Fruit fly (Drosophila melanogaster) whole organism, embryonic: ENCODE results near the gene Grik.

Experiments
- Adf1 ChIP-seq: fragments of 200-800 bp; sonication (Bioruptor generic); IDR thresholded peaks from 2 replicates; pipeline ENCODE4 v1.3.6; 2022; ENCODE audit warnings: missing biosample characterization, missing genetic modification characterization
- CG11695 ChIP-seq: fragments of 200-800 bp; sonication (Bioruptor generic); IDR thresholded peaks from 3 replicates; pipeline ENCODE4 v1.3.6; 2022; ENCODE audit warnings: missing biosample characterization, missing genetic modification characterization
- CG12219 ChIP-seq: fragments of 200-800 bp; sonication (Bioruptor generic); optimal IDR thresholded peaks from 3 replicates; lab custom pipeline; 2018; ENCODE audit warnings: missing biosample characterization, mild to moderate bottlenecking, missing genetic modification characterization
- CG12659 ChIP-seq: fragments of 200-800 bp; sonication (Bioruptor generic); optimal IDR thresholded peaks from 3 replicates; lab custom pipeline; 2017; ENCODE audit warnings: mild to moderate bottlenecking, missing biosample characterization, missing genetic modification reagents, missing genetic modification characterization
- CG13287 ChIP-seq: fragments of 200-800 bp; sonication (Bioruptor generic); IDR thresholded peaks from 2 replicates; pipeline ENCODE4 v1.3.6; 2022; ENCODE audit warnings: missing biosample characterization, missing genetic modification characterization; ENCODE audit not compliant: partially characterized antibody
- CG13775 ChIP-seq: fragments of 200-800 bp; sonication (Bioruptor generic); optimal IDR thresholded peaks from 3 replicates; lab custom pipeline; 2017; ENCODE audit warnings: missing biosample characterization, mild to moderate bottlenecking, missing genetic modification characterization
- CG14965 ChIP-seq: fragments of 200-800 bp; sonication (Bioruptor generic); optimal IDR thresholded peaks from 2 replicates; lab custom pipeline; 2016; ENCODE audit warnings: missing biosample characterization, missing genetic modification characterization, borderline replicate concordance
- CG16779 ChIP-seq: fragments of 200-800 bp; sonication (Bioruptor generic); IDR thresholded peaks from 2 replicates; pipeline ENCODE4 v1.3.6; 2022; ENCODE audit warnings: missing biosample characterization, missing genetic modification characterization
- CG2129 ChIP-seq: fragments of 200-800 bp; sonication (Bioruptor generic); IDR thresholded peaks from 2 replicates; pipeline ENCODE4 v1.3.6; 2022; ENCODE audit warnings: missing biosample characterization, missing genetic modification characterization; ENCODE audit not compliant: partially characterized antibody
- CG30431 ChIP-seq: fragments of 200-800 bp; sonication (Bioruptor generic); optimal IDR thresholded peaks from 2 replicates; lab custom pipeline; 2017; ENCODE audit warnings: missing biosample characterization, missing genetic modification characterization
- CG3065 ChIP-seq: fragments of 200-800 bp; sonication (Bioruptor generic); optimal IDR thresholded peaks from 2 replicates; lab custom pipeline; 2016; ENCODE audit warnings: missing biosample characterization, missing genetic modification characterization
- CG3163 ChIP-seq: fragments of 200-800 bp; sonication (Bioruptor generic); optimal IDR thresholded peaks from 3 replicates; lab custom pipeline; 2016; ENCODE audit warnings: missing biosample characterization, missing genetic modification characterization
- CG34224 ChIP-seq: fragments of 200-800 bp; sonication (Bioruptor generic); IDR thresholded peaks from 3 replicates; pipeline ENCODE4 v1.3.6; 2022; ENCODE audit warnings: missing biosample characterization, missing genetic modification characterization; ENCODE audit not compliant: partially characterized antibody
- CG3847 ChIP-seq: fragments of 200-800 bp; sonication (Bioruptor generic); IDR thresholded peaks from 2 replicates; pipeline ENCODE4 v1.3.6; 2022; ENCODE audit warnings: missing biosample characterization, missing genetic modification characterization
- CG42726 ChIP-seq: fragments of 200-800 bp; sonication (Bioruptor generic); IDR thresholded peaks from 2 replicates; pipeline ENCODE4 v1.3.6; 2022; ENCODE audit warnings: missing biosample characterization, missing genetic modification characterization; ENCODE audit not compliant: partially characterized antibody
- CG5953 ChIP-seq: fragments of 200-800 bp; sonication (Bioruptor generic); IDR thresholded peaks from 2 replicates; pipeline ENCODE4 v1.3.6; 2022; ENCODE audit warnings: missing biosample characterization, missing genetic modification characterization
- CG6791 ChIP-seq: fragments of 200-800 bp; sonication (Bioruptor generic); IDR thresholded peaks from 3 replicates; pipeline ENCODE4 v1.3.6; 2022; ENCODE audit warnings: missing biosample characterization, missing genetic modification characterization; ENCODE audit not compliant: partially characterized antibody
- CG7928 ChIP-seq: fragments of 200-800 bp; sonication (Bioruptor generic); optimal IDR thresholded peaks from 2 replicates; lab custom pipeline; 2017; ENCODE audit warnings: missing biosample characterization, mild to moderate bottlenecking, missing genetic modification characterization
- CTCF ChIP-seq: fragments of 200-800 bp; sonication (Bioruptor generic); optimal IDR thresholded peaks from 2 replicates; lab custom pipeline; 2017; ENCODE audit warnings: missing biosample characterization, mild to moderate bottlenecking, missing genetic modification characterization, moderate library complexity
- D ChIP-seq, 2 experiments: fragments of 200-800 bp in 1 of 2; fragments of >200 bp in 1 of 2; sonication (Bioruptor generic) in 1 of 2; optimal IDR thresholded peaks; 2 replicates in 1 of 2; 3 replicates in 1 of 2; lab custom pipeline; 2017; ENCODE audit warnings: mild to moderate bottlenecking in 1 of 2, missing biosample characterization in 1 of 2, missing genetic modification characterization in 1 of 2, missing genetic modification reagents in 1 of 2
- Deaf1 ChIP-seq: fragments of 200-800 bp; optimal IDR thresholded peaks from 3 replicates; lab custom pipeline; 2019; ENCODE audit warnings: missing biosample characterization, mild to moderate bottlenecking, missing genetic modification characterization, moderate library complexity
- Doc2 ChIP-seq: fragments of 200-800 bp; sonication (Bioruptor generic); IDR thresholded peaks from 2 replicates; pipeline ENCODE4 v1.3.6; 2022; ENCODE audit warnings: missing biosample characterization, missing genetic modification characterization
- E2f2 ChIP-seq: fragments of 200-800 bp; sonication (Bioruptor generic); IDR thresholded peaks from 2 replicates; pipeline ENCODE4 v1.3.6; 2022; ENCODE audit warnings: missing biosample characterization, missing genetic modification characterization
- Gug ChIP-seq: fragments of 200-800 bp; sonication (Bioruptor generic); IDR thresholded peaks from 4 replicates; pipeline ENCODE4 v1.3.6; 2022; ENCODE audit warnings: missing biosample characterization, missing genetic modification characterization
- Hey ChIP-seq: fragments of 200-800 bp; sonication (Bioruptor generic); optimal IDR thresholded peaks from 3 replicates; lab custom pipeline; 2018; ENCODE audit warnings: missing biosample characterization, mild to moderate bottlenecking, missing genetic modification characterization
- Hr51 ChIP-seq, 2 experiments: fragments of 200-800 bp; sonication (Bioruptor generic); optimal IDR thresholded peaks; 2 replicates in 1 of 2; 3 replicates in 1 of 2; lab custom pipeline; 2016 to 2018; ENCODE audit warnings: missing biosample characterization in 2 of 2, missing genetic modification characterization in 2 of 2, mild to moderate bottlenecking in 1 of 2, moderate library complexity in 1 of 2
- NFAT ChIP-seq: fragments of 200-800 bp; sonication (Bioruptor generic); IDR thresholded peaks from 2 replicates; pipeline ENCODE4 v1.3.6; 2022; ENCODE audit warnings: missing biosample characterization, missing genetic modification characterization
- NK7.1 ChIP-seq: fragments of 200-800 bp; sonication (Bioruptor generic); optimal IDR thresholded peaks from 3 replicates; lab custom pipeline; 2016; ENCODE audit warnings: missing biosample characterization, missing genetic modification characterization
- Pdp1 ChIP-seq, 2 experiments: fragments of 200-800 bp; sonication (Bioruptor generic); optimal IDR thresholded peaks; 3 replicates each; lab custom pipeline; 2016; ENCODE audit warnings: missing biosample characterization in 2 of 2, missing genetic modification characterization in 2 of 2, mild to moderate bottlenecking in 1 of 2, moderate library complexity in 1 of 2
- Six4 ChIP-seq: fragments of 200-800 bp; sonication (Bioruptor generic); optimal IDR thresholded peaks from 2 replicates; lab custom pipeline; 2016; ENCODE audit warnings: missing biosample characterization, missing genetic modification characterization
- Sox102F ChIP-seq: fragments of 200-800 bp; sonication (Bioruptor generic); optimal IDR thresholded peaks from 2 replicates; lab custom pipeline; 2018; ENCODE audit warnings: missing biosample characterization, mild to moderate bottlenecking, missing genetic modification characterization, moderate library complexity
- Usf ChIP-seq: fragments of 200-800 bp; sonication (Bioruptor generic); optimal IDR thresholded peaks from 2 replicates; lab custom pipeline; 2017; ENCODE audit warnings: missing genotype, missing biosample characterization, missing genetic modification characterization
- amos ChIP-seq: fragments of 200-800 bp; sonication (Bioruptor generic); IDR thresholded peaks from 2 replicates; pipeline ENCODE4 v1.3.6; 2022; ENCODE audit warnings: missing biosample characterization, missing genetic modification characterization; ENCODE audit not compliant: partially characterized antibody
- da ChIP-seq: fragments of 200-800 bp; sonication (Bioruptor generic); optimal IDR thresholded peaks from 2 replicates; lab custom pipeline; 2016; ENCODE audit warnings: missing biosample characterization, missing genetic modification characterization
- dati ChIP-seq: fragments of 200-800 bp; sonication (Bioruptor generic); IDR thresholded peaks from 2 replicates; pipeline ENCODE4 v1.3.6; 2022; ENCODE audit warnings: missing biosample characterization, missing genetic modification characterization
- dimm ChIP-seq: fragments of 200-800 bp; sonication (Bioruptor generic); IDR thresholded peaks from 2 replicates; pipeline ENCODE4 v1.3.6; 2022; ENCODE audit warnings: missing biosample characterization, missing genetic modification characterization
- dmrt11E ChIP-seq: fragments of 200-800 bp; sonication (Bioruptor generic); optimal IDR thresholded peaks from 3 replicates; lab custom pipeline; 2018; ENCODE audit warnings: missing biosample characterization, mild to moderate bottlenecking, missing genetic modification characterization, moderate library complexity
- fru ChIP-seq: fragments of >200 bp; optimal IDR thresholded peaks from 2 replicates; lab custom pipeline; 2017
- ftz-f1 ChIP-seq: fragments of 200-800 bp; sonication (Bioruptor generic); optimal IDR thresholded peaks from 2 replicates; lab custom pipeline; 2016; ENCODE audit warnings: missing biosample characterization, missing genetic modification characterization
- her ChIP-seq: fragments of 200-800 bp; sonication (Bioruptor generic); optimal IDR thresholded peaks from 2 replicates; lab custom pipeline; 2016; ENCODE audit warnings: missing biosample characterization, missing genetic modification characterization
- org-1 ChIP-seq: fragments of 200-800 bp; sonication (Bioruptor generic); optimal IDR thresholded peaks from 2 replicates; lab custom pipeline; 2017; ENCODE audit warnings: missing biosample characterization, missing genetic modification characterization
- phol ChIP-seq: fragments of 200-800 bp; sonication (Bioruptor generic); optimal IDR thresholded peaks from 3 replicates; lab custom pipeline; 2018; ENCODE audit warnings: missing biosample characterization, mild to moderate bottlenecking, missing genetic modification characterization, moderate library complexity
- salm ChIP-seq: fragments of 200-800 bp; sonication (Bioruptor generic); optimal IDR thresholded peaks from 2 replicates; lab custom pipeline; 2018; ENCODE audit warnings: missing biosample characterization, mild to moderate bottlenecking, missing genetic modification characterization
- sens-2 ChIP-seq: fragments of 200-800 bp; sonication (Bioruptor generic); IDR thresholded peaks from 2 replicates; pipeline ENCODE4 v1.3.6; 2022; ENCODE audit warnings: missing biosample characterization, missing genetic modification characterization
- tup ChIP-seq: fragments of 200-800 bp; sonication (Bioruptor generic); optimal IDR thresholded peaks from 2 replicates; lab custom pipeline; 2016; ENCODE audit warnings: missing biosample characterization, mild to moderate bottlenecking, missing genetic modification characterization, moderate library complexity
- unc-4 ChIP-seq: fragments of 200-800 bp; sonication (Bioruptor generic); IDR thresholded peaks from 2 replicates; pipeline ENCODE4 v1.3.6; 2022; ENCODE audit warnings: missing biosample characterization, missing genetic modification characterization; ENCODE audit not compliant: partially characterized antibody
- unpg ChIP-seq: fragments of 200-800 bp; sonication (Bioruptor generic); optimal IDR thresholded peaks from 3 replicates; lab custom pipeline; 2018; ENCODE audit warnings: missing biosample characterization, mild to moderate bottlenecking, missing genetic modification characterization, moderate library complexity
- usp ChIP-seq: fragments of >200 bp; optimal IDR thresholded peaks from 2 replicates; lab custom pipeline; 2017; ENCODE audit warnings: missing biosample characterization, missing genetic modification characterization
- z ChIP-seq: fragments of 200-800 bp; sonication (Bioruptor generic); IDR thresholded peaks from 3 replicates; pipeline ENCODE4 v1.3.6; 2022; ENCODE audit warnings: missing biosample characterization, missing genetic modification characterization

Grik gene

DNA sequence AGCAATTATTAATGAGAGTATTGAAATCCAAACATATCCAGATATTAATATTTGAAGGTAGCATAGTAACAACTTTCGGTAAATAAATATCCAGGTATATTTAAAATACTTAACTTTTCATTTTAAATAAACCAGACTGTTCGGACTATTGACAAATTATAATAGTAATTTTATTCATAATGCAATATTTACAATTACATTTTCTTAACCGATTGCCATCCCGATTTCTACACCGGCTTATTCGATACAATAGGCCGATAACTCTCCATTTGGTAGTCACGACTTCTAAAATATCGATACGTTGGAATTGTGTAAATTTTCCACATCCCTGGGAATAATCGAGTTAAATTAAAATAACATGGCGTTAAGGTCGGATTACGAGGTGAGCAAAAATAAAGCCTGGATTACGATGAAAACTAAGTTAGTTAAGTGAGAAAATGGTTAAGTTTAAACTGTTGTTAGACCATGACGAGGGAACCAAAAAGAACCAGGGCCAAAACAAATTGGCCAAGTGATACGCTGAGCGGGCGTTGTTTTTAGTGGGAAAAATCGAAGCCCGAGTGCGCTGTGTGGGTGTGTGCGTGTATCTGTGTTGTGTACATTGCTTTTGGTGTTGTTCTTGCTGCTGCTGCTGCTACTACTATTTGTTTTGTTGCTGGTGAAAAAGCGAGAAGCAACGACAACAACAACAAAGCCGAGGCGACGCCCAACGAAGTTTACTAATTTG is 46.9 kb downstream of the Grik start, which contains the start of gene Atpalpha (continued):
- TF ChIP-seq D (optimal IDR thresholded peaks at IDR 0.05; lab: Kevin White, UChicago) (no peak), D (GFP tag; optimal IDR thresholded peaks at IDR 0.05; lab: Kevin White, UChicago) (no peak), CG3065 (GFP tag; lab: Kevin White, UChicago) (no peak), tup (GFP tag; lab: Kevin White, UChicago) (no peak), NFAT (GFP tag; lab: Robert Waterston, UW) (peak; percentile 40; the same call in 1 of the 2 replicates), CG30431 (GFP tag; lab: Kevin White, UChicago) (no peak), Hey (tag; lab: Kevin White, UChicago) (no peak), salm (tag; lab: Kevin White, UChicago) (peak; percentile 36), CG16779 (no peak), CG14965 (no peak), dmrt11E (no peak), E2f2 (GFP tag; lab: Robert Waterston, UW) (no peak), phol (peak; percentile 94), CG5953 (GFP tag; lab: Robert Waterston, UW) (no peak), amos (GFP tag; lab: Robert Waterston, UW) (peak; percentile 96), z (GFP tag; lab: Robert Waterston, UW) (0 out of 3 replicates have a peak, but pooled peaks have one; percentile 52), CG7928 (GFP tag; lab: Kevin White, UChicago) (peak; percentile 84), CG13775 (GFP tag; lab: Kevin White, UChicago) (peak; percentile 18), CG42726 (GFP tag; lab: Robert Waterston, UW) (peak; percentile 87; the same call in 1 of the 2 replicates), ftz-f1 (peak; percentile 6), sens-2 (no peak), Doc2 (GFP tag; lab: Robert Waterston, UW) (no peak), usp (GFP tag; lab: Kevin White, UChicago) (no peak), unpg (peak; percentile 12), CG2129 (peak; percentile 87), CG6791 (peak; percentile 98), org-1 (GFP tag; lab: Kevin White, UChicago) (no peak), CG12659 (GFP tag; lab: Kevin White, UChicago) (peak; percentile 74), Usf (GFP tag; lab: Kevin White, UChicago) (no peak), CG34224 (GFP tag; lab: Robert Waterston, UW) (peak; percentile 95), dimm (no peak), CG11695 (0 out of 3 replicates have a peak, but pooled peaks have one; percentile 31), CTCF (no peak), NK7.1 (GFP tag; lab: Kevin White, UChicago) (no peak), da (no peak), Adf1 (GFP tag; lab: Robert Waterston, UW) (peak; percentile 26; the same call in 1 of the 2 replicates), Gug (peak; percentile 1; the same call in 1 of the 4 replicates), Deaf1 (tag; lab: Kevin White, UChicago) (peak; percentile 23), unc-4 (peak; percentile 93), her (GFP tag; lab: Kevin White, UChicago) (no peak), CG3847 (GFP tag; lab: Robert Waterston, UW) (no peak), Six4 (GFP tag; lab: Kevin White, UChicago) (no peak), Sox102F (no peak), CG3163 (GFP tag; lab: Kevin White, UChicago) (no peak), Hr51 (GFP tag; optimal IDR thresholded peaks at IDR 0.05; lab: Kevin White, UChicago) (peak in 1 of 2 experiments; percentile 38), dati (no peak), CG12219 (GFP tag; lab: Kevin White, UChicago) (no peak), CG13287 (GFP tag; lab: Robert Waterston, UW) (peak; percentile 95), fru (lab: Kevin White, UChicago) (no peak), Pdp1 (GFP tag; optimal IDR thresholded peaks at IDR 0.05; lab: Kevin White, UChicago) (peak in 1 of 2 experiments; percentile 43)
